Worm (Caenorhabditis elegans) whole organism, early embryonic: Measurements from ENCODE around the gene adh-1.

ENCODE experiments used
- B0310.2 ChIP-seq: sonication (generic microtip); optimal IDR thresholded peaks from 2 replicates; lab custom pipeline; 2016; ENCODE audit warnings: mild to moderate bottlenecking, missing genetic modification characterization, missing compliant biosample characterization
- F13C5.2 ChIP-seq: sonication (generic microtip); optimal IDR thresholded peaks from 2 replicates; lab custom pipeline; 2017; ENCODE audit warnings: mild to moderate bottlenecking, missing genetic modification characterization, inconsistent platforms, missing compliant biosample characterization
- ama-1 ChIP-seq: fragments of 150-350 bp; optimal IDR thresholded peaks from 2 replicates; lab custom pipeline; 2014
- hmbx-1 ChIP-seq: sonication (generic microtip); optimal IDR thresholded peaks from 2 replicates; lab custom pipeline; 2016; ENCODE audit warnings: mild to moderate bottlenecking, missing genetic modification characterization, missing compliant biosample characterization
- hnd-1 ChIP-seq: sonication (generic microtip); optimal IDR thresholded peaks from 2 replicates; lab custom pipeline; 2016; ENCODE audit warnings: missing genetic modification characterization, missing compliant biosample characterization
- tbx-11 ChIP-seq: fragments of 200-800 bp; sonication (Bioruptor generic); IDR thresholded peaks from 2 replicates; pipeline ENCODE4 v1.3.6; 2022; ENCODE audit warnings: missing genetic modification characterization, missing compliant biosample characterization
- tbx-37 ChIP-seq: fragments of 200-800 bp; sonication (Bioruptor generic); conservative IDR thresholded peaks from 2 replicates; pipeline ENCODE4 v1.3.6; 2022; ENCODE audit warnings: missing genetic modification reagents, missing genetic modification characterization, missing compliant biosample characterization

ce11 chrV:11899149-11899548 lies 11.1 kb downstream of the adh-1 start, which contains the start of gene sma-1:
- no peak for TF ChIP-seq hmbx-1 (tag; lab: Kevin White, UChicago)
- no peak for TF ChIP-seq tbx-11 (GFP tag; lab: Robert Waterston, UW)
- no peak for TF ChIP-seq B0310.2 (tag; lab: Kevin White, UChicago)
- no peak for TF ChIP-seq hnd-1
- TF ChIP-seq ama-1 (lab: Kevin White, UChicago), result no peak
- no peak for TF ChIP-seq F13C5.2 (tag; lab: Kevin White, UChicago)
- TF ChIP-seq tbx-37 (GFP tag; lab: Robert Waterston, UW), result no peak
